Worm (Caenorhabditis elegans) whole organism, mixed stage, embryonic: ENCODE measurements around the gene ZK742.4.

ENCODE experiments used
- ces-1 ChIP-seq: fragments of 150-350 bp; optimal IDR thresholded peaks from 2 replicates; lab custom pipeline; 2014; ENCODE audit warnings: missing biosample characterization, missing genetic modification reagents, missing genetic modification characterization
- elt-1 ChIP-seq: sonication (generic microtip); optimal IDR thresholded peaks from 2 replicates; lab custom pipeline; 2017; ENCODE audit warnings: missing genetic modification characterization, mild to moderate bottlenecking, missing compliant biosample characterization, antibody characterized with exemption, moderate library complexity, borderline replicate concordance; ENCODE audit not compliant: insufficient read depth
- mep-1 ChIP-seq: fragments of 150-350 bp; optimal IDR thresholded peaks from 2 replicates; lab custom pipeline; 2017; ENCODE audit warnings: missing biosample characterization, missing genetic modification reagents, missing genetic modification characterization, inconsistent platforms
- nhr-237 ChIP-seq: fragments of 150-350 bp; optimal IDR thresholded peaks from 2 replicates; lab custom pipeline; 2014; ENCODE audit warnings: missing biosample characterization, missing genetic modification characterization
- nhr-28 ChIP-seq: fragments of 150-350 bp; optimal IDR thresholded peaks from 2 replicates; lab custom pipeline; 2014; ENCODE audit warnings: missing biosample characterization, missing genetic modification characterization
- tbx-8 ChIP-seq: fragments of 200-800 bp; sonication (Bioruptor generic); optimal IDR thresholded peaks from 2 replicates; lab custom pipeline; 2018; ENCODE audit warnings: mild to moderate bottlenecking, missing genetic modification characterization, moderate library complexity, missing compliant biosample characterization
- unc-120 ChIP-seq: sonication (generic microtip); optimal IDR thresholded peaks from 2 replicates; lab custom pipeline; 2017; ENCODE audit warnings: missing genetic modification characterization, missing compliant biosample characterization; ENCODE audit not compliant: poor library complexity, severe bottlenecking
- unc-62 ChIP-seq: fragments of 150-350 bp; optimal IDR thresholded peaks from 2 replicates; lab custom pipeline; 2014; ENCODE audit warnings: missing biosample characterization, missing genetic modification reagents, missing genetic modification characterization
- ztf-11 ChIP-seq: fragments of 150-350 bp; optimal IDR thresholded peaks from 2 replicates; lab custom pipeline; 2014; ENCODE audit warnings: missing biosample characterization, missing genetic modification characterization

ce11 chrV:7774143-7774595, 37.4 kb downstream of the ZK742.4 start, which contains the start of gene grl-10:
- TF ChIP-seq nhr-28 (tag; lab: Kevin White, UChicago) (no peak), elt-1 (tag; lab: Kevin White, UChicago) (peak; percentile 70), ztf-11 (no peak), tbx-8 (GFP tag; lab: Kevin White, UChicago) (no peak), ces-1 (no peak), nhr-237 (tag; lab: Kevin White, UChicago) (no peak), mep-1 (tag; lab: Kevin White, UChicago) (no peak), unc-120 (tag; lab: Kevin White, UChicago) (no peak), unc-62 (no peak)
